Worm (Caenorhabditis elegans) whole organism, L2 larva: Measurements from ENCODE around the gene nspg-7.2.

Source experiments
- C34F6.9 ChIP-seq: fragments of 150-350 bp; optimal IDR thresholded peaks from 2 replicates; lab custom pipeline; 2014; ENCODE audit warnings: missing biosample characterization, missing genetic modification characterization
- F13H6.1 ChIP-seq: sonication (generic microtip); optimal IDR thresholded peaks from 2 replicates; lab custom pipeline; 2016; ENCODE audit warnings: missing genetic modification characterization, missing compliant biosample characterization
- Y55F3AM.14 ChIP-seq: fragments of 200-800 bp; sonication (Bioruptor generic); optimal IDR thresholded peaks from 2 replicates; lab custom pipeline; 2018; ENCODE audit warnings: mild to moderate bottlenecking, missing genetic modification characterization, missing compliant biosample characterization
- ZK546.5 ChIP-seq: sonication (generic microtip); optimal IDR thresholded peaks from 2 replicates; lab custom pipeline; 2017; ENCODE audit warnings: missing biosample characterization, missing genetic modification characterization
- ama-1 ChIP-seq: fragments of 150-350 bp; optimal IDR thresholded peaks from 2 replicates; lab custom pipeline; 2018; ENCODE audit warnings: inconsistent platforms
- blmp-1 ChIP-seq: sonication (generic microtip); optimal IDR thresholded peaks from 2 replicates; lab custom pipeline; 2017; ENCODE audit warnings: missing genetic modification characterization, mild to moderate bottlenecking, missing compliant biosample characterization, antibody characterized with exemption, moderate library complexity; ENCODE audit not compliant: insufficient read depth
- ceh-16 ChIP-seq: fragments of 150-350 bp; optimal IDR thresholded peaks from 2 replicates; lab custom pipeline; 2014; ENCODE audit warnings: missing biosample characterization, missing genetic modification characterization
- ceh-82 ChIP-seq: fragments of 150-350 bp; optimal IDR thresholded peaks from 2 replicates; lab custom pipeline; 2014; ENCODE audit warnings: missing biosample characterization, missing genetic modification characterization
- crh-2 ChIP-seq: sonication (generic microtip); optimal IDR thresholded peaks from 2 replicates; lab custom pipeline; 2017; ENCODE audit warnings: missing biosample characterization, missing genetic modification characterization
- egl-27 ChIP-seq: sonication (generic microtip); optimal IDR thresholded peaks from 3 replicates; lab custom pipeline; 2017; ENCODE audit warnings: missing biosample characterization, missing genetic modification reagents, missing genetic modification characterization
- elt-3 ChIP-seq: sonication (generic microtip); optimal IDR thresholded peaks from 2 replicates; lab custom pipeline; 2017; ENCODE audit warnings: missing biosample characterization, missing genetic modification characterization
- fos-1 ChIP-seq: fragments of 150-350 bp; optimal IDR thresholded peaks from 2 replicates; lab custom pipeline; 2014; ENCODE audit warnings: missing biosample characterization, missing genetic modification characterization
- gmeb-1 ChIP-seq: fragments of 150-350 bp; optimal IDR thresholded peaks from 2 replicates; lab custom pipeline; 2014; ENCODE audit warnings: missing biosample characterization, missing genetic modification characterization
- lin-13 ChIP-seq: fragments of 150-350 bp; optimal IDR thresholded peaks from 2 replicates; lab custom pipeline; 2014; ENCODE audit warnings: missing biosample characterization, missing genetic modification reagents, missing genetic modification characterization
- lsy-2 ChIP-seq, 2 experiments: fragments of 150-350 bp in 1 of 2; sonication (generic microtip) in 1 of 2; optimal IDR thresholded peaks; 2 replicates each; lab custom pipeline; 2014 to 2017; ENCODE audit warnings: missing biosample characterization in 2 of 2, missing genetic modification characterization in 2 of 2
- mab-5 ChIP-seq: fragments of 150-350 bp; optimal IDR thresholded peaks from 2 replicates; lab custom pipeline; 2014; ENCODE audit warnings: missing biosample characterization, missing genetic modification characterization
- mdl-1 ChIP-seq, 2 experiments: fragments of 150-350 bp in 1 of 2; sonication (generic microtip) in 1 of 2; optimal IDR thresholded peaks; 2 replicates each; lab custom pipeline; 2017; ENCODE audit warnings: missing biosample characterization in 2 of 2, missing genetic modification characterization in 2 of 2
- nhr-11 ChIP-seq: fragments of 150-350 bp; optimal IDR thresholded peaks from 2 replicates; lab custom pipeline; 2014; ENCODE audit warnings: missing biosample characterization, missing genetic modification characterization
- nhr-12 ChIP-seq: fragments of 150-350 bp; optimal IDR thresholded peaks from 2 replicates; lab custom pipeline; 2014; ENCODE audit warnings: missing biosample characterization, missing genetic modification characterization
- nhr-129 ChIP-seq: fragments of 150-350 bp; optimal IDR thresholded peaks from 2 replicates; lab custom pipeline; 2014; ENCODE audit warnings: missing biosample characterization, missing genetic modification characterization
- nhr-21 ChIP-seq: fragments of 150-350 bp; optimal IDR thresholded peaks from 2 replicates; lab custom pipeline; 2014; ENCODE audit warnings: missing biosample characterization, missing genetic modification characterization
- nhr-25 ChIP-seq: fragments of 150-350 bp; sonication (generic microtip); optimal IDR thresholded peaks from 3 replicates; lab custom pipeline; 2014; ENCODE audit warnings: missing biosample characterization, missing genetic modification characterization
- nhr-6 ChIP-seq: fragments of 150-350 bp; optimal IDR thresholded peaks from 2 replicates; lab custom pipeline; 2014; ENCODE audit warnings: missing biosample characterization, missing genetic modification characterization
- sem-4 ChIP-seq: fragments of 150-350 bp; optimal IDR thresholded peaks from 2 replicates; lab custom pipeline; 2014; ENCODE audit warnings: missing biosample characterization, missing genetic modification reagents, missing genetic modification characterization
- skn-1 ChIP-seq: sonication (generic microtip); optimal IDR thresholded peaks from 2 replicates; lab custom pipeline; 2017; ENCODE audit warnings: missing biosample characterization, missing genetic modification characterization
- sma-3 ChIP-seq: sonication (generic microtip); optimal IDR thresholded peaks from 2 replicates; lab custom pipeline; 2016; ENCODE audit warnings: missing genetic modification reagents, missing genetic modification characterization, missing compliant biosample characterization
- sma-9 ChIP-seq, 2 experiments: fragments of 150-350 bp in 1 of 2; sonication (generic microtip) in 1 of 2; optimal IDR thresholded peaks; 2 replicates each; lab custom pipeline; 2014 to 2016; ENCODE audit warnings: missing genetic modification characterization in 2 of 2, mild to moderate bottlenecking in 1 of 2, missing biosample characterization in 1 of 2, missing compliant biosample characterization in 1 of 2, missing genetic modification reagents in 1 of 2, moderate library complexity in 1 of 2
- snpc-4 ChIP-seq: fragments of 150-350 bp; optimal IDR thresholded peaks from 2 replicates; lab custom pipeline; 2014; ENCODE audit warnings: missing biosample characterization, missing genetic modification characterization
- unc-55 ChIP-seq: fragments of 150-350 bp; sonication (generic microtip); optimal IDR thresholded peaks from 3 replicates; lab custom pipeline; 2014; ENCODE audit warnings: missing biosample characterization, missing genetic modification reagents, missing genetic modification characterization
- unc-62 ChIP-seq: fragments of 150-350 bp; optimal IDR thresholded peaks from 2 replicates; lab custom pipeline; 2014; ENCODE audit warnings: missing biosample characterization, missing genetic modification reagents, missing genetic modification characterization
- ztf-1 ChIP-seq: fragments of 200-800 bp; sonication (Bioruptor generic); conservative IDR thresholded peaks from 2 replicates; pipeline ENCODE4 v1.3.6; 2022; ENCODE audit warnings: missing genetic modification characterization, missing compliant biosample characterization
- ztf-4 ChIP-seq: fragments of 150-350 bp; optimal IDR thresholded peaks from 2 replicates; lab custom pipeline; 2014; ENCODE audit warnings: missing biosample characterization, missing genetic modification characterization

Gene nspg-7.2

ce11 chrIII:3278610-3279009 lies 20.4 kb upstream of the nspg-7.2 start, which contains the start of gene Y53G8AM.8:
TSS of gene Y53G8AM.8 (minus strand) at chrIII:3278710.
- TF ChIP-seq ztf-4 (tag; lab: Kevin White, UChicago) (no peak), nhr-12 (tag; lab: Kevin White, UChicago) (no peak), blmp-1 (tag; lab: Kevin White, UChicago) (no peak), nhr-11 (tag; lab: Kevin White, UChicago) (no peak)

- no peak for TF ChIP-seq elt-3 (tag; lab: Kevin White, UChicago)
- TF ChIP-seq nhr-129 (tag; lab: Kevin White, UChicago) = peak; percentile 84
- peak; percentile 53 for TF ChIP-seq nhr-25
- peak; percentile 35 for TF ChIP-seq blmp-1 (tag; lab: Kevin White, UChicago)
- TF ChIP-seq egl-27 = no peak
- TF ChIP-seq sma-9 (GFP tag; optimal IDR thresholded peaks at IDR 0.05; lab: Kevin White, UChicago) = peak; percentile 46
- no peak for TF ChIP-seq sma-9 (tag; optimal IDR thresholded peaks at IDR 0.05; lab: Kevin White, UChicago)
- peak; percentile 0 for TF ChIP-seq sma-3 (GFP tag; lab: Kevin White, UChicago)
- TF ChIP-seq mdl-1 (tag; optimal IDR thresholded peaks at IDR 0.05; lab: Kevin White, UChicago) = no peak
- TF ChIP-seq mab-5 (tag; lab: Kevin White, UChicago) = no peak
- peak; percentile 27 for TF ChIP-seq lin-13 (GFP tag; lab: Kevin White, UChicago)
- TF ChIP-seq F13H6.1 (tag; lab: Kevin White, UChicago) = peak; percentile 27
- peak; percentile 31 for TF ChIP-seq crh-2 (tag; lab: Kevin White, UChicago)
- TF ChIP-seq C34F6.9 = peak; percentile 70
- TF ChIP-seq fos-1 (tag; lab: Kevin White, UChicago) = peak; percentile 9
- TF ChIP-seq lsy-2 (tag; optimal IDR thresholded peaks at IDR 0.05; lab: Kevin White, UChicago) = peak in 1 of 2 experiments; percentile 61
- peak; percentile 65 for TF ChIP-seq unc-55 (GFP tag; lab: Kevin White, UChicago)
- TF ChIP-seq, all 48 proteins: peak for 12
Observed at ce11 chrIII:3273141-3273540, 14.9 kb upstream of the nspg-7.2 start.

- TF ChIP-seq sem-4 (peak; percentile 80), crh-2 (tag; lab: Kevin White, UChicago) (peak; percentile 66), ZK546.5 (tag; lab: Kevin White, UChicago) (no peak), snpc-4 (tag; lab: Kevin White, UChicago) (peak; percentile 49), sma-9 (GFP tag; optimal IDR thresholded peaks at IDR 0.05; lab: Kevin White, UChicago) (peak; percentile 63), sma-9 (tag; optimal IDR thresholded peaks at IDR 0.05; lab: Kevin White, UChicago) (no peak), nhr-25 (peak; percentile 84), gmeb-1 (tag; lab: Kevin White, UChicago) (peak; percentile 24), lsy-2 (tag; optimal IDR thresholded peaks at IDR 0.05; lab: Kevin White, UChicago) (peak; percentile 25 to 77), fos-1 (tag; lab: Kevin White, UChicago) (peak; percentile 48), F13H6.1 (tag; lab: Kevin White, UChicago) (peak; percentile 91), sma-3 (GFP tag; lab: Kevin White, UChicago) (peak; percentile 67), skn-1 (tag; lab: Kevin White, UChicago) (no peak), unc-55 (GFP tag; lab: Kevin White, UChicago) (peak; percentile 36), lin-13 (GFP tag; lab: Kevin White, UChicago) (peak; percentile 40), ceh-82 (tag; lab: Kevin White, UChicago) (no peak), elt-3 (tag; lab: Kevin White, UChicago) (no peak), ama-1 (no peak), blmp-1 (tag; lab: Kevin White, UChicago) (peak; percentile 85), nhr-129 (tag; lab: Kevin White, UChicago) (peak; percentile 77), nhr-6 (tag; lab: Kevin White, UChicago) (peak; percentile 79), ceh-16 (no peak), C34F6.9 (peak; percentile 70), nhr-21 (peak; percentile 32), unc-62 (no peak), egl-27 (peak; percentile 19)
Observed at ce11 chrIII:3271682-3272081, 13.5 kb upstream of the nspg-7.2 start.

- TF ChIP-seq gmeb-1 (tag; lab: Kevin White, UChicago) (no peak), crh-2 (tag; lab: Kevin White, UChicago) (no peak), egl-27 (no peak), fos-1 (tag; lab: Kevin White, UChicago) (no peak), ztf-1 (GFP tag; lab: Robert Waterston, UW) (no peak), snpc-4 (tag; lab: Kevin White, UChicago) (no peak), ZK546.5 (tag; lab: Kevin White, UChicago) (no peak), Y55F3AM.14 (no peak)
Observed at ce11 chrIII:3266602-3267001, 8.4 kb upstream of the nspg-7.2 start, which contains the start of gene Y53G8AM.7. TSS of gene Y53G8AM.7 (minus strand) at chrIII:3266702.
